Worm (Caenorhabditis elegans) whole organism, young adult: ENCODE results near the gene F36H9.2.

Source experiments
- B0019.2 ChIP-seq: fragments of 200-800 bp; sonication (Bioruptor generic); conservative IDR thresholded peaks from 2 replicates; pipeline ENCODE4 v1.3.6; 2022; ENCODE audit warnings: missing genetic modification reagents, missing genetic modification characterization, missing compliant biosample characterization
- B0035.1 ChIP-seq: sonication (generic microtip); optimal IDR thresholded peaks from 2 replicates; lab custom pipeline; 2016; ENCODE audit warnings: missing genetic modification characterization, mild to moderate bottlenecking, missing compliant biosample characterization, missing genotype, missing genetic modification reagents
- B0336.3 ChIP-seq: fragments of 200-800 bp; sonication (Bioruptor generic); IDR thresholded peaks from 2 replicates; pipeline ENCODE4 v1.3.6; 2022; ENCODE audit warnings: missing genetic modification characterization, missing compliant biosample characterization
- F22D6.2 ChIP-seq: sonication (generic microtip); optimal IDR thresholded peaks from 2 replicates; lab custom pipeline; 2016; ENCODE audit warnings: mild to moderate bottlenecking, missing genetic modification characterization, missing compliant biosample characterization
- F39B2.1 ChIP-seq: fragments of 200-800 bp; sonication (Bioruptor generic); IDR thresholded peaks from 2 replicates; pipeline ENCODE4 v1.3.6; 2022; ENCODE audit warnings: missing genetic modification reagents, missing genetic modification characterization, missing compliant biosample characterization
- ZK185.1 ChIP-seq: sonication (generic microtip); optimal IDR thresholded peaks from 2 replicates; lab custom pipeline; 2016; ENCODE audit warnings: mild to moderate bottlenecking, missing genetic modification characterization, missing compliant biosample characterization; ENCODE audit not compliant: poor library complexity, severe bottlenecking
- aptf-2 ChIP-seq: fragments of 200-800 bp; sonication (Bioruptor generic); conservative IDR thresholded peaks from 2 replicates; pipeline ENCODE4 v1.3.6; 2022; ENCODE audit warnings: missing genetic modification reagents, missing genetic modification characterization, missing compliant biosample characterization
- athp-1 ChIP-seq: sonication (generic microtip); optimal IDR thresholded peaks from 2 replicates; lab custom pipeline; 2017; ENCODE audit warnings: mild to moderate bottlenecking, missing genetic modification characterization, missing compliant biosample characterization
- attf-5 ChIP-seq: fragments of 200-800 bp; sonication (Bioruptor generic); optimal IDR thresholded peaks from 2 replicates; lab custom pipeline; 2018; ENCODE audit warnings: mild to moderate bottlenecking, missing genetic modification characterization, missing compliant biosample characterization
- cebp-1 ChIP-seq, 2 experiments: fragments of 200-800 bp in 1 of 2; sonication (Bioruptor generic) in 1 of 2; sonication (generic microtip) in 1 of 2; IDR thresholded peaks in 1 of 2; optimal IDR thresholded peaks in 1 of 2; 2 replicates each; pipeline versions ENCODE4 v1.3.6 to Lab custom; 2017 to 2022; ENCODE audit warnings: missing compliant biosample characterization in 2 of 2, missing genetic modification characterization in 2 of 2, mild to moderate bottlenecking in 1 of 2, missing genetic modification reagents in 1 of 2, moderate library complexity in 1 of 2
- ceh-100 ChIP-seq: fragments of 200-800 bp; sonication (Bioruptor generic); IDR thresholded peaks from 2 replicates; pipeline ENCODE4 v1.3.6; 2022; ENCODE audit warnings: missing genetic modification reagents, missing genetic modification characterization, missing compliant biosample characterization
- ceh-58 ChIP-seq: fragments of 200-800 bp; sonication (Bioruptor generic); IDR thresholded peaks from 2 replicates; pipeline ENCODE4 v1.3.6; 2022; ENCODE audit warnings: missing genetic modification characterization, missing compliant biosample characterization
- ceh-91 ChIP-seq: fragments of 200-800 bp; sonication (Bioruptor generic); IDR thresholded peaks from 2 replicates; pipeline ENCODE4 v1.3.6; 2022; ENCODE audit warnings: missing genetic modification reagents, missing genetic modification characterization, missing compliant biosample characterization
- die-1 ChIP-seq: sonication (generic microtip); optimal IDR thresholded peaks from 2 replicates; lab custom pipeline; 2016; ENCODE audit warnings: missing genotype, mild to moderate bottlenecking, missing genetic modification characterization, missing compliant biosample characterization
- dox-1 ChIP-seq: fragments of 200-800 bp; sonication (Bioruptor generic); IDR thresholded peaks from 2 replicates; pipeline ENCODE4 v1.3.6; 2022; ENCODE audit warnings: missing genetic modification reagents, missing genetic modification characterization, missing compliant biosample characterization
- dpl-1 ChIP-seq: fragments of 150-350 bp; optimal IDR thresholded peaks from 2 replicates; lab custom pipeline; 2014; ENCODE audit warnings: missing biosample characterization, missing genetic modification reagents, missing genetic modification characterization
- egl-44 ChIP-seq: fragments of 200-800 bp; sonication (Bioruptor generic); IDR thresholded peaks from 2 replicates; pipeline ENCODE4 v1.3.6; 2022; ENCODE audit warnings: missing genetic modification reagents, missing genetic modification characterization, missing compliant biosample characterization
- fkh-3 ChIP-seq: sonication (generic microtip); optimal IDR thresholded peaks from 2 replicates; lab custom pipeline; 2016; ENCODE audit warnings: mild to moderate bottlenecking, missing genetic modification characterization, missing compliant biosample characterization
- him-1 ChIP-seq: sonication (generic microtip); optimal IDR thresholded peaks from 2 replicates; lab custom pipeline; 2016; ENCODE audit warnings: missing genotype, missing genetic modification reagents, missing genetic modification characterization, missing compliant biosample characterization
- hlh-12 ChIP-seq: sonication (generic microtip); optimal IDR thresholded peaks from 2 replicates; lab custom pipeline; 2016; ENCODE audit warnings: missing genetic modification characterization, missing compliant biosample characterization
- lag-1 ChIP-seq: fragments of 200-800 bp; sonication (Bioruptor generic); IDR thresholded peaks from 2 replicates; pipeline ENCODE4 v1.3.6; 2022; ENCODE audit warnings: missing genetic modification reagents, missing genetic modification characterization, missing compliant biosample characterization
- let-526 ChIP-seq: fragments of 200-800 bp; sonication (Bioruptor generic); IDR thresholded peaks from 2 replicates; pipeline ENCODE4 v1.3.6; 2022; ENCODE audit warnings: missing genetic modification reagents, missing genetic modification characterization, missing compliant biosample characterization
- lin-54 ChIP-seq: fragments of 200-800 bp; sonication (Bioruptor generic); optimal IDR thresholded peaks from 2 replicates; lab custom pipeline; 2018; ENCODE audit warnings: mild to moderate bottlenecking, missing genetic modification characterization, missing compliant biosample characterization
- madf-10 ChIP-seq: sonication (generic microtip); optimal IDR thresholded peaks from 2 replicates; lab custom pipeline; 2016; ENCODE audit warnings: mild to moderate bottlenecking, missing genetic modification characterization, missing compliant biosample characterization
- mcd-1 ChIP-seq: fragments of 200-800 bp; sonication (Bioruptor generic); IDR thresholded peaks from 2 replicates; pipeline ENCODE4 v1.3.6; 2022; ENCODE audit warnings: missing genetic modification reagents, missing genetic modification characterization, missing compliant biosample characterization
- nhr-120 ChIP-seq: fragments of 200-800 bp; sonication (Bioruptor generic); IDR thresholded peaks from 2 replicates; pipeline ENCODE4 v1.3.6; 2022; ENCODE audit warnings: missing genetic modification characterization, missing compliant biosample characterization
- nhr-27 ChIP-seq: fragments of 200-800 bp; sonication (Bioruptor generic); optimal IDR thresholded peaks from 2 replicates; lab custom pipeline; 2018; ENCODE audit warnings: mild to moderate bottlenecking, missing genetic modification characterization, moderate library complexity, missing compliant biosample characterization
- nhr-80 ChIP-seq: sonication (generic microtip); optimal IDR thresholded peaks from 2 replicates; lab custom pipeline; 2016; ENCODE audit warnings: missing genetic modification characterization, missing compliant biosample characterization
- nhr-90 ChIP-seq: sonication (generic microtip); optimal IDR thresholded peaks from 2 replicates; lab custom pipeline; 2016; ENCODE audit warnings: missing genotype, mild to moderate bottlenecking, missing genetic modification characterization, missing compliant biosample characterization
- rpc-1 ChIP-seq, 2 experiments: fragments of 150-350 bp in 1 of 2; sonication (generic microtip) in 1 of 2; optimal IDR thresholded peaks; 2 replicates each; lab custom pipeline; 2014 to 2018; ENCODE audit warnings: missing biosample characterization in 1 of 2, missing genetic modification characterization in 1 of 2, missing genetic modification reagents in 1 of 2, missing genotype in 1 of 2
- snpc-4 ChIP-seq, 5 experiments: fragments of 150-350 bp in 1 of 5; sonication (generic microtip) in 4 of 5; optimal IDR thresholded peaks; 2 replicates each; lab custom pipeline; 2014 to 2018; ENCODE audit warnings: missing genetic modification characterization in 5 of 5, missing biosample characterization in 3 of 5, antibody characterized with exemption in 2 of 5, mild to moderate bottlenecking in 2 of 5, missing compliant biosample characterization in 2 of 5, missing genotype in 2 of 5, moderate library complexity in 2 of 5, missing genetic modification reagents in 1 of 5
- sptf-2 ChIP-seq: fragments of 200-800 bp; sonication (Bioruptor generic); optimal IDR thresholded peaks from 2 replicates; lab custom pipeline; 2018; ENCODE audit warnings: mild to moderate bottlenecking, missing genetic modification characterization, missing compliant biosample characterization
- tbp1 ChIP-seq: fragments of 200-800 bp; sonication (Bioruptor generic); optimal IDR thresholded peaks from 2 replicates; lab custom pipeline; 2018; ENCODE audit warnings: mild to moderate bottlenecking, missing genetic modification characterization, missing compliant biosample characterization
- tbx-9 ChIP-seq: sonication (generic microtip); optimal IDR thresholded peaks from 2 replicates; lab custom pipeline; 2016; ENCODE audit warnings: borderline replicate concordance, missing genetic modification characterization, inconsistent platforms, missing compliant biosample characterization
- zfh-2 ChIP-seq: fragments of 200-800 bp; sonication (Bioruptor generic); conservative IDR thresholded peaks from 2 replicates; pipeline ENCODE4 v1.3.6; 2022; ENCODE audit warnings: missing genetic modification reagents, missing genetic modification characterization, missing compliant biosample characterization
- ztf-18 ChIP-seq: sonication (generic microtip); optimal IDR thresholded peaks from 2 replicates; lab custom pipeline; 2016; ENCODE audit warnings: missing genotype, mild to moderate bottlenecking, missing genetic modification characterization, missing compliant biosample characterization
- ztf-25 ChIP-seq: fragments of 200-800 bp; sonication (Bioruptor generic); IDR thresholded peaks from 2 replicates; pipeline ENCODE4 v1.3.6; 2022; ENCODE audit warnings: missing genetic modification reagents, missing genetic modification characterization, missing compliant biosample characterization
- ztf-3 ChIP-seq: fragments of 200-800 bp; sonication (Bioruptor generic); optimal IDR thresholded peaks from 2 replicates; lab custom pipeline; 2018; ENCODE audit warnings: mild to moderate bottlenecking, missing genetic modification characterization, missing compliant biosample characterization

F36H9.2 gene

DNA sequence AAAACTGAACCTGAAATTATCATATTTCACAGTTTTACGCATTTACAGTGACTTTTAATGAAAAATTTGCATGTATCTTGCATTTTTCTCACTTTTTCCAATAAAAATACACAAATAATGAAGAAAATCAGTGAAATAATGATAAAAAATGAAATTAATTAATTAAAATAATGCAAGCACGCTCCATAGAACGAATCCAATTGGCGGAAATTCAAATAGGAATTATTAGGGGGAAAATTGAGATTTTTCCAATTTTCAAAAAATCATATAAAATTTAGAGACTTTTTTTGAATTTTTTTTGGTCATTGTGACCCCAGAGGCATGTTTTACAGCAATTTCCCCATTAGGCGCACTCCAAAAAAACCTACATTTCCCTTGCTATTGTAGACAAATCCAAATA is 32.5 kb downstream of the F36H9.2 start (continued):
- TF ChIP-seq tbx-9 (tag; lab: Kevin White, UChicago) (no peak), nhr-80 (tag; lab: Kevin White, UChicago) (no peak)

DNA sequence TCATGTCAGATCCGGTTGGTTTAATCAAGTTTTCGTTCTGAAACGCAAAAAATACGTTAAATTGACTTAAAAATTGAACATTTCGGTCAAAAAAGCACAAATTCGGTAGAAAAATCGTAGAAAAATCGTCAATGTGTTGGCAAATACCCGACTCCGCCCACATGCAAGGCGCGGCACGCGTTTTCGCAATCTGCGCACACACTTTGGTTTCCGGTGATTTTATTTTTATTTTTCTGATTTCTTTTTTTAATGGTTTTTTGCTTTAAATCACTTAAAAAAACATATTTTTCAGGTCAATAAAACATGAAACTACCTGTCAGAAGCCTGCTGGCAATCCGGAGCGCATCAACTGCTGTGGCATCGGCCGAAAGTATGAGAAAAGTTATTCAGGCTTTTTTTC is 33.0 kb downstream of the F36H9.2 start, which contains the start of the genes gly-7 and mrpl-39:
Gene gly-7 (minus strand): TSS at position 37 of the 400 bp plus-strand sequence.
Gene mrpl-39 (plus strand): TSS at position 293 of the 400 bp plus-strand sequence.
- TF ChIP-seq fkh-3 (tag; lab: Kevin White, UChicago): no peak
- TF ChIP-seq aptf-2 (GFP tag; lab: Robert Waterston, UW): no peak
- TF ChIP-seq ztf-25 (GFP tag; lab: Robert Waterston, UW): no peak
- no peak for TF ChIP-seq ceh-100 (GFP tag; lab: Robert Waterston, UW)
- TF ChIP-seq snpc-4 (GFP tag; optimal IDR thresholded peaks at IDR 0.05; lab: Kevin White, UChicago): no peak
- TF ChIP-seq snpc-4 (tag; optimal IDR thresholded peaks at IDR 0.05; lab: Kevin White, UChicago): peak in 1 of 4 experiments; percentile 5
- TF ChIP-seq cebp-1 (GFP tag; IDR thresholded peaks at IDR 0.05; lab: Robert Waterston, UW): no peak
- TF ChIP-seq cebp-1 (tag; optimal IDR thresholded peaks at IDR 0.05; lab: Kevin White, UChicago): peak; percentile 46
- no peak for TF ChIP-seq F39B2.1 (GFP tag; lab: Robert Waterston, UW)
- no peak for TF ChIP-seq ceh-91
- TF ChIP-seq tbp1 (GFP tag; lab: Kevin White, UChicago): no peak
- TF ChIP-seq B0019.2: no peak
- no peak for TF ChIP-seq let-526 (GFP tag; lab: Robert Waterston, UW)
- TF ChIP-seq mcd-1 (GFP tag; lab: Robert Waterston, UW): peak; percentile 23; the same call in 1 of the 2 replicates
- TF ChIP-seq athp-1 (tag; lab: Kevin White, UChicago): no peak
- TF ChIP-seq B0336.3 (GFP tag; lab: Robert Waterston, UW): no peak
- 0 out of 2 replicates have a peak, but pooled peaks have one; percentile 17 for TF ChIP-seq dox-1 (GFP tag; lab: Robert Waterston, UW)
- TF ChIP-seq him-1 (tag; lab: Kevin White, UChicago): no peak
- TF ChIP-seq hlh-12 (tag; lab: Kevin White, UChicago): no peak
- peak; percentile 18 for TF ChIP-seq rpc-1 (optimal IDR thresholded peaks at IDR 0.05; lab: Kevin White, UChicago)
- no peak for TF ChIP-seq rpc-1 (tag; optimal IDR thresholded peaks at IDR 0.05; lab: Kevin White, UChicago)
- TF ChIP-seq ztf-3 (GFP tag; lab: Kevin White, UChicago): no peak

- TF ChIP-seq nhr-27 (tag; lab: Kevin White, UChicago) (no peak), zfh-2 (GFP tag; lab: Robert Waterston, UW) (peak; percentile 55; the same call in 1 of the 2 replicates)
Measured at ce11 chrV:1824528-1824927, 36.3 kb downstream of the F36H9.2 start.

DNA sequence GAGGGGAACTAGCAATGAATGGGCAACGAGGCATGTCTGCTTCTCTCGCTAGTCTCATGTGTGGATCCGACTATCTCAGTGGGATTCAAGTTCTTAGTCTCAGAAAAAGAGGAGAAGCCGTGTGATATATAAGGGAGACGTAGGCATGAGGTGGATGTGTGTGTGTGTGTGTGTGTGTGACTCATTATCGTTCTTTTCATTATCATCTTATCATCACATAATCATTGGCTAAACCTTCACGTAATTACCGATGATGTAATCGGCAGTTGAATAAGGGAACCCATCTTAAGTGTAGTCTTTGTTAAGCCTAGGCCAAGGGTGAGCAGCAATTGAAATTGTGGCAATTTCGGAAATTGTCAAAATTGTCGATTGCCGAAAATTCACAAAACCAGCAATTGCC is 41.7 kb downstream of the F36H9.2 start, which contains the start of gene Y32G9B.1:
Gene Y32G9B.1 (minus strand): TSS at position 101 of the 400 bp plus-strand sequence.
- TF ChIP-seq lin-54 (GFP tag; lab: Kevin White, UChicago) (no peak), attf-5 (GFP tag; lab: Kevin White, UChicago) (no peak), mcd-1 (GFP tag; lab: Robert Waterston, UW) (no peak), B0035.1 (no peak), dox-1 (GFP tag; lab: Robert Waterston, UW) (no peak), dpl-1 (GFP tag; lab: Kevin White, UChicago) (no peak), sptf-2 (no peak), die-1 (no peak), F22D6.2 (no peak), madf-10 (no peak), lag-1 (GFP tag; lab: Robert Waterston, UW) (no peak), ceh-100 (GFP tag; lab: Robert Waterston, UW) (no peak), ztf-18 (tag; lab: Kevin White, UChicago) (no peak), ZK185.1 (tag; lab: Kevin White, UChicago) (no peak), ceh-58 (no peak), nhr-120 (no peak), egl-44 (GFP tag; lab: Robert Waterston, UW) (no peak), nhr-90 (tag; lab: Kevin White, UChicago) (no peak)
